Fruit fly (Drosophila melanogaster): ENCODE measurements around the gene Ptpa.

Gene Ptpa

DNA sequence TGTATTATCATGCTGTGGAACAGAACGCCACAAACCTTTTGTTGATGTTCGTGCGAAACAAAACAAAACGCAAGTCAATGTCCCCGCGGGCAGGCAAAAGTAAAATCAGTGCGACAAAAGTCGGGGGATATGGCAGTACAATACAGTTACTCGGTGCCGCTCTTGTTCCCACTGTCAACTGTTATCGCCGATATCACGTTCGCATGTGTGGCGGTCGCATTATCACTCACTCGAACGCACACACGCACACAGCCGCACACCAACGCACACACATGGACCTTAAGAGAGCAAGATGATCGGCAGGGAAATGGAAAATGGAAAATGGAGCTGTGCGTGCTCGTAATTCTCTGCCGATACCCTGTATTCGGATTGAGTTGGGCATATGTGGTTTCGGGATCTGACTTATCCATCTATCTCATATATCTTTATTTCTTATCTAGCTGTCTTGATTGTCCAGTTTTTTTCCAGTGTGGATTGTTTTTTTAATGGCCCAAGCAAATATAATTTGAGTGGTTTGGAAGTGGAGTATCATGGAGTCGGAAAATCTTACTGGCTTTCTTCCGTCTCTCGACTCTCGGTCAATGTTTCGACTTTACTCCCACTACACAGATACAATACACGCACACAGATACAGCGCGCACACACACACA, 38.1 kb upstream of the Ptpa start (continued):
- TF ChIP-seq pfk (GFP tag; optimal IDR thresholded peaks at IDR 0.05) (no peak), NfI (GFP tag; optimal IDR thresholded peaks at IDR 0.05) (peak; percentile 43), CG18619 (GFP tag; optimal IDR thresholded peaks at IDR 0.05) (peak; percentile 22), CG3995 (GFP tag; optimal IDR thresholded peaks at IDR 0.05) (no peak), CG15514 (GFP tag; optimal IDR thresholded peaks at IDR 0.05) (no peak), CG18599 (GFP tag; optimal IDR thresholded peaks at IDR 0.05) (peak; percentile 69), ind (GFP tag; optimal IDR thresholded peaks at IDR 0.05) (peak; percentile 78), ase (GFP tag; IDR thresholded peaks at IDR 0.05) (peak; percentile 76; the same call in 2 of the 3 replicates), CG14667 (GFP tag; IDR thresholded peaks at IDR 0.05) (peak; percentile 72), exex (tag; optimal IDR thresholded peaks at IDR 0.05) (no peak), p53 (GFP tag; optimal IDR thresholded peaks at IDR 0.05) (peak; percentile 67), pan (optimal IDR thresholded peaks at IDR 0.05) (no peak), pan (GFP tag; optimal IDR thresholded peaks at IDR 0.05 in 1 of 2, IDR thresholded peaks at IDR 0.05 in 1 of 2) (peak in 1 of 2 experiments; percentile 71), CoRest (tag; optimal IDR thresholded peaks at IDR 0.05) (peak; percentile 73), jumu (GFP tag; optimal IDR thresholded peaks at IDR 0.05) (peak; percentile 88), ewg (GFP tag; optimal IDR thresholded peaks at IDR 0.05) (peak; percentile 89), CG15479 (GFP tag; optimal IDR thresholded peaks at IDR 0.05) (no peak), CG1024 (GFP tag; IDR thresholded peaks at IDR 0.05) (peak; percentile 73), Sox102F (GFP tag; optimal IDR thresholded peaks at IDR 0.05) (peak; percentile 93), bowl (GFP tag; IDR thresholded peaks at IDR 0.05) (no peak), ems (GFP tag; optimal IDR thresholded peaks at IDR 0.05) (peak; percentile 81), CG8924 (tag; optimal IDR thresholded peaks at IDR 0.05) (peak; percentile 85), Dfd (GFP tag; optimal IDR thresholded peaks at IDR 0.05) (no peak), sisA (GFP tag; IDR thresholded peaks at IDR 0.05) (peak; percentile 91), slbo (GFP tag; IDR thresholded peaks at IDR 0.05) (no peak), tna (GFP tag; IDR thresholded peaks at IDR 0.05; ENCODE audit: partially characterized antibody) (no peak), Adf1 (GFP tag; IDR thresholded peaks at IDR 0.05) (no peak), lola (GFP tag; optimal IDR thresholded peaks at IDR 0.05) (peak in 1 of 3 experiments; percentile 83), pzg (GFP tag; optimal IDR thresholded peaks at IDR 0.05) (no peak), Optix (GFP tag; IDR thresholded peaks at IDR 0.05) (peak; percentile 87), pita (GFP tag; optimal IDR thresholded peaks at IDR 0.05) (no peak), sug (tag; optimal IDR thresholded peaks at IDR 0.05) (no peak), HLHmδ (GFP tag; optimal IDR thresholded peaks at IDR 0.05) (peak; percentile 68), vvl (GFP tag; IDR thresholded peaks at IDR 0.05) (peak; percentile 90), Bgb (GFP tag; IDR thresholded peaks at IDR 0.05; ENCODE audit: partially characterized antibody) (no peak), dm (GFP tag; optimal IDR thresholded peaks at IDR 0.05) (peak; percentile 66), CG10543 (GFP tag; optimal IDR thresholded peaks at IDR 0.05) (no peak), CG14710 (tag; optimal IDR thresholded peaks at IDR 0.05) (peak; percentile 88), CG10267 (tag; optimal IDR thresholded peaks at IDR 0.05) (peak; percentile 81), Hmx (GFP tag; optimal IDR thresholded peaks at IDR 0.05) (no peak), Sry-δ (GFP tag; optimal IDR thresholded peaks at IDR 0.05) (no peak), Antp (GFP tag; optimal IDR thresholded peaks at IDR 0.05) (peak; percentile 88), Spps (tag; optimal IDR thresholded peaks at IDR 0.05) (peak; percentile 83), oc (tag; optimal IDR thresholded peaks at IDR 0.05) (peak; percentile 90), Dip2 (GFP tag; IDR thresholded peaks at IDR 0.05) (no peak), Oaz (GFP tag; IDR thresholded peaks at IDR 0.05) (no peak), CG1233 (GFP tag; optimal IDR thresholded peaks at IDR 0.05) (peak; percentile 30), Lim3 (GFP tag; IDR thresholded peaks at IDR 0.05) (no peak), gcm (GFP tag; optimal IDR thresholded peaks at IDR 0.05) (no peak)
